Worm (Caenorhabditis elegans) whole organism, L1 larva: Measurements from ENCODE around the gene clr-1.

ENCODE experiments used
- ceh-82 ChIP-seq, 3 experiments: fragments of 150-350 bp in 1 of 3; sonication (generic microtip) in 2 of 3; optimal IDR thresholded peaks; 2 replicates each; lab custom pipeline; 2014 to 2017; ENCODE audit warnings: missing biosample characterization in 3 of 3, missing genetic modification characterization in 3 of 3
- elt-2 ChIP-seq: sonication (generic microtip); optimal IDR thresholded peaks from 2 replicates; lab custom pipeline; 2016; ENCODE audit warnings: missing genetic modification characterization, mild to moderate bottlenecking, inconsistent platforms, missing compliant biosample characterization, missing genetic modification reagents
- elt-3 ChIP-seq, 6 experiments: fragments of 150-350 bp in 1 of 6; sonication (generic microtip); optimal IDR thresholded peaks; 2 replicates each; lab custom pipeline; 2017 to 2018; ENCODE audit warnings: missing biosample characterization in 6 of 6, missing genetic modification characterization in 6 of 6, inconsistent platforms in 1 of 6
- mab-9 ChIP-seq: fragments of 200-800 bp; sonication (Bioruptor generic); IDR thresholded peaks from 2 replicates; pipeline ENCODE4 v1.3.6; 2022; ENCODE audit warnings: missing genetic modification reagents, missing genetic modification characterization, missing compliant biosample characterization
- mdl-1 ChIP-seq, 2 experiments: fragments of 150-350 bp; optimal IDR thresholded peaks; 2 replicates each; lab custom pipeline; 2014 to 2017; ENCODE audit warnings: missing biosample characterization in 2 of 2, missing genetic modification characterization in 2 of 2, inconsistent platforms in 1 of 2
- nhr-77 ChIP-seq: fragments of 150-350 bp; optimal IDR thresholded peaks from 2 replicates; lab custom pipeline; 2014; ENCODE audit warnings: missing biosample characterization, missing genetic modification characterization
- zag-1 ChIP-seq: fragments of 150-350 bp; optimal IDR thresholded peaks from 2 replicates; lab custom pipeline; 2014; ENCODE audit warnings: missing biosample characterization, missing genetic modification characterization

ce11 chrII:5521411-5521810 is 55.3 kb downstream of the clr-1 start, which contains the start of gene ZK177.12:
- TF ChIP-seq zag-1 (no peak), mab-9 (no peak), elt-2 (tag; lab: Kevin White, UChicago) (no peak), ceh-82 (tag; optimal IDR thresholded peaks at IDR 0.05; lab: Kevin White, UChicago) (no peak), elt-3 (tag; optimal IDR thresholded peaks at IDR 0.05; lab: Kevin White, UChicago) (no peak), mdl-1 (tag; optimal IDR thresholded peaks at IDR 0.05; lab: Kevin White, UChicago) (no peak), nhr-77 (tag; lab: Kevin White, UChicago) (no peak)
